Worm (Caenorhabditis elegans) whole organism, young adult: ENCODE measurements around the gene C11D2.7.

Experiments used
- B0019.2 ChIP-seq: fragments of 200-800 bp; sonication (Bioruptor generic); conservative IDR thresholded peaks from 2 replicates; pipeline ENCODE4 v1.3.6; 2022; ENCODE audit warnings: missing genetic modification reagents, missing genetic modification characterization, missing compliant biosample characterization
- C06A6.2 ChIP-seq: fragments of 200-800 bp; sonication (Bioruptor generic); conservative IDR thresholded peaks from 2 replicates; pipeline ENCODE4 v1.3.6; 2022; ENCODE audit warnings: missing genetic modification characterization, missing compliant biosample characterization
- C17E4.6 ChIP-seq: fragments of 200-800 bp; sonication (Bioruptor generic); IDR thresholded peaks from 2 replicates; pipeline ENCODE4 v1.3.6; 2022; ENCODE audit warnings: missing genetic modification reagents, missing genetic modification characterization, missing compliant biosample characterization
- F10E7.11 ChIP-seq: sonication (generic microtip); optimal IDR thresholded peaks from 2 replicates; lab custom pipeline; 2017; ENCODE audit warnings: mild to moderate bottlenecking, missing genetic modification characterization, moderate library complexity, missing compliant biosample characterization
- F39B2.1 ChIP-seq: fragments of 200-800 bp; sonication (Bioruptor generic); IDR thresholded peaks from 2 replicates; pipeline ENCODE4 v1.3.6; 2022; ENCODE audit warnings: missing genetic modification reagents, missing genetic modification characterization, missing compliant biosample characterization
- F52B5.7 ChIP-seq: sonication (generic microtip); optimal IDR thresholded peaks from 2 replicates; lab custom pipeline; 2016; ENCODE audit warnings: mild to moderate bottlenecking, missing genetic modification characterization, missing compliant biosample characterization
- K11D2.4 ChIP-seq: fragments of 200-800 bp; sonication (Bioruptor generic); IDR thresholded peaks from 2 replicates; pipeline ENCODE4 v1.3.6; 2022; ENCODE audit warnings: missing genetic modification reagents, missing genetic modification characterization, missing compliant biosample characterization
- K12H6.12 ChIP-seq: fragments of 200-800 bp; sonication (Bioruptor generic); optimal IDR thresholded peaks from 2 replicates; lab custom pipeline; 2018; ENCODE audit warnings: mild to moderate bottlenecking, missing genetic modification characterization, missing compliant biosample characterization
- T26A5.8 ChIP-seq: sonication (generic microtip); optimal IDR thresholded peaks from 2 replicates; lab custom pipeline; 2016; ENCODE audit warnings: missing genetic modification characterization, missing compliant biosample characterization
- Y53G8AR.9 ChIP-seq: fragments of 200-800 bp; sonication (Bioruptor generic); conservative IDR thresholded peaks from 2 replicates; pipeline ENCODE4 v1.3.6; 2022; ENCODE audit warnings: missing genetic modification reagents, missing genetic modification characterization, missing compliant biosample characterization
- Y79H2A.3 ChIP-seq: fragments of 200-800 bp; sonication (Bioruptor generic); conservative IDR thresholded peaks from 2 replicates; pipeline ENCODE4 v1.3.6; 2022; ENCODE audit warnings: missing genetic modification reagents, missing genetic modification characterization, missing compliant biosample characterization
- Y95B8A.8 ChIP-seq: fragments of 200-800 bp; sonication (Bioruptor generic); IDR thresholded peaks from 2 replicates; pipeline ENCODE4 v1.3.6; 2022; ENCODE audit warnings: missing genetic modification reagents, missing genetic modification characterization, missing compliant biosample characterization
- ama-1 ChIP-seq, 3 experiments: fragments of 150-350 bp in 1 of 3; sonication (generic microtip) in 2 of 3; optimal IDR thresholded peaks; 2 replicates each; lab custom pipeline; 2014 to 2018; ENCODE audit warnings: missing biosample characterization in 2 of 3, missing genetic modification characterization in 2 of 3, missing genetic modification reagents in 2 of 3
- atf-7 ChIP-seq: sonication (generic microtip); optimal IDR thresholded peaks from 2 replicates; lab custom pipeline; 2017; ENCODE audit warnings: mild to moderate bottlenecking, missing genetic modification characterization, missing compliant biosample characterization
- athp-1 ChIP-seq: sonication (generic microtip); optimal IDR thresholded peaks from 2 replicates; lab custom pipeline; 2017; ENCODE audit warnings: mild to moderate bottlenecking, missing genetic modification characterization, missing compliant biosample characterization
- cebp-1 ChIP-seq, 2 experiments: fragments of 200-800 bp in 1 of 2; sonication (Bioruptor generic) in 1 of 2; sonication (generic microtip) in 1 of 2; IDR thresholded peaks in 1 of 2; optimal IDR thresholded peaks in 1 of 2; 2 replicates each; pipeline versions ENCODE4 v1.3.6 to Lab custom; 2017 to 2022; ENCODE audit warnings: missing compliant biosample characterization in 2 of 2, missing genetic modification characterization in 2 of 2, mild to moderate bottlenecking in 1 of 2, missing genetic modification reagents in 1 of 2, moderate library complexity in 1 of 2
- cebp-2 ChIP-seq: fragments of 200-800 bp; sonication (Bioruptor generic); IDR thresholded peaks from 2 replicates; pipeline ENCODE4 v1.3.6; 2022; ENCODE audit warnings: missing genetic modification characterization, missing compliant biosample characterization
- dpff-1 ChIP-seq: sonication (generic microtip); optimal IDR thresholded peaks from 2 replicates; lab custom pipeline; 2017; ENCODE audit warnings: mild to moderate bottlenecking, missing genetic modification characterization, missing compliant biosample characterization
- gei-17 ChIP-seq: fragments of 200-800 bp; sonication (Bioruptor generic); optimal IDR thresholded peaks from 2 replicates; lab custom pipeline; 2018; ENCODE audit warnings: mild to moderate bottlenecking, missing genetic modification characterization, missing compliant biosample characterization
- hlh-12 ChIP-seq: sonication (generic microtip); optimal IDR thresholded peaks from 2 replicates; lab custom pipeline; 2016; ENCODE audit warnings: missing genetic modification characterization, missing compliant biosample characterization
- hlh-26 ChIP-seq: fragments of 200-800 bp; sonication (Bioruptor generic); conservative IDR thresholded peaks from 2 replicates; pipeline ENCODE4 v1.3.6; 2022; ENCODE audit warnings: missing genetic modification reagents, missing genetic modification characterization, missing compliant biosample characterization
- hmg-1.2 ChIP-seq: fragments of 200-800 bp; sonication (Bioruptor generic); IDR thresholded peaks from 2 replicates; pipeline ENCODE4 v1.3.6; 2022; ENCODE audit warnings: missing genetic modification reagents, missing genetic modification characterization, missing compliant biosample characterization
- let-526 ChIP-seq: fragments of 200-800 bp; sonication (Bioruptor generic); IDR thresholded peaks from 2 replicates; pipeline ENCODE4 v1.3.6; 2022; ENCODE audit warnings: missing genetic modification reagents, missing genetic modification characterization, missing compliant biosample characterization
- lin-26 ChIP-seq: fragments of 200-800 bp; sonication (Bioruptor generic); IDR thresholded peaks from 2 replicates; pipeline ENCODE4 v1.3.6; 2022; ENCODE audit warnings: missing genetic modification reagents, missing genetic modification characterization, missing compliant biosample characterization
- lin-54 ChIP-seq: fragments of 200-800 bp; sonication (Bioruptor generic); optimal IDR thresholded peaks from 2 replicates; lab custom pipeline; 2018; ENCODE audit warnings: mild to moderate bottlenecking, missing genetic modification characterization, missing compliant biosample characterization
- madf-6 ChIP-seq: fragments of 200-800 bp; sonication (Bioruptor generic); IDR thresholded peaks from 2 replicates; pipeline ENCODE4 v1.3.6; 2022; ENCODE audit warnings: missing genetic modification reagents, missing genetic modification characterization, missing compliant biosample characterization
- mes-4 ChIP-seq: sonication (generic microtip); optimal IDR thresholded peaks from 2 replicates; lab custom pipeline; 2016; ENCODE audit warnings: missing genotype, missing genetic modification characterization, missing compliant biosample characterization
- nfyb-1 ChIP-seq: fragments of 200-800 bp; sonication (Bioruptor generic); IDR thresholded peaks from 2 replicates; pipeline ENCODE4 v1.3.6; 2022; ENCODE audit warnings: missing genetic modification reagents, missing genetic modification characterization, missing compliant biosample characterization
- pha-4 ChIP-seq: fragments of 150-350 bp; sonication (generic microtip); optimal IDR thresholded peaks from 2 replicates; lab custom pipeline; 2014; ENCODE audit warnings: missing biosample characterization, missing genetic modification reagents, missing genetic modification characterization
- rcor-1 ChIP-seq: fragments of 200-800 bp; sonication (Bioruptor generic); IDR thresholded peaks from 2 replicates; pipeline ENCODE4 v1.3.6; 2022; ENCODE audit warnings: missing genetic modification reagents, missing genetic modification characterization, missing compliant biosample characterization
- rec-8 ChIP-seq, 2 experiments: sonication (generic microtip); optimal IDR thresholded peaks; 2 replicates each; lab custom pipeline; 2016; ENCODE audit warnings: mild to moderate bottlenecking in 2 of 2, missing genetic modification characterization in 2 of 2, missing genetic modification reagents in 2 of 2, missing genotype in 2 of 2, missing biosample characterization in 1 of 2, missing compliant biosample characterization in 1 of 2, moderate library complexity in 1 of 2
- sea-2 ChIP-seq: fragments of 200-800 bp; sonication (Bioruptor generic); IDR thresholded peaks from 2 replicates; pipeline ENCODE4 v1.3.6; 2022; ENCODE audit warnings: missing genetic modification characterization, missing compliant biosample characterization
- snpc-4 ChIP-seq, 5 experiments: fragments of 150-350 bp in 1 of 5; sonication (generic microtip) in 4 of 5; optimal IDR thresholded peaks; 2 replicates each; lab custom pipeline; 2014 to 2018; ENCODE audit warnings: missing genetic modification characterization in 5 of 5, missing biosample characterization in 3 of 5, antibody characterized with exemption in 2 of 5, mild to moderate bottlenecking in 2 of 5, missing compliant biosample characterization in 2 of 5, missing genotype in 2 of 5, moderate library complexity in 2 of 5, missing genetic modification reagents in 1 of 5
- tbx-9 ChIP-seq: sonication (generic microtip); optimal IDR thresholded peaks from 2 replicates; lab custom pipeline; 2016; ENCODE audit warnings: borderline replicate concordance, missing genetic modification characterization, inconsistent platforms, missing compliant biosample characterization
- zfh-2 ChIP-seq: fragments of 200-800 bp; sonication (Bioruptor generic); conservative IDR thresholded peaks from 2 replicates; pipeline ENCODE4 v1.3.6; 2022; ENCODE audit warnings: missing genetic modification reagents, missing genetic modification characterization, missing compliant biosample characterization
- zim-3 ChIP-seq: sonication (generic microtip); optimal IDR thresholded peaks from 2 replicates; lab custom pipeline; 2017; ENCODE audit warnings: mild to moderate bottlenecking, missing genetic modification characterization, moderate library complexity, missing compliant biosample characterization
- ztf-22 ChIP-seq: fragments of 200-800 bp; sonication (Bioruptor generic); optimal IDR thresholded peaks from 2 replicates; lab custom pipeline; 2018; ENCODE audit warnings: mild to moderate bottlenecking, missing genetic modification characterization, moderate library complexity, missing compliant biosample characterization
- ztf-26 ChIP-seq: sonication (generic microtip); optimal IDR thresholded peaks from 2 replicates; lab custom pipeline; 2017; ENCODE audit warnings: missing genetic modification characterization, missing compliant biosample characterization

Gene C11D2.7

DNA sequence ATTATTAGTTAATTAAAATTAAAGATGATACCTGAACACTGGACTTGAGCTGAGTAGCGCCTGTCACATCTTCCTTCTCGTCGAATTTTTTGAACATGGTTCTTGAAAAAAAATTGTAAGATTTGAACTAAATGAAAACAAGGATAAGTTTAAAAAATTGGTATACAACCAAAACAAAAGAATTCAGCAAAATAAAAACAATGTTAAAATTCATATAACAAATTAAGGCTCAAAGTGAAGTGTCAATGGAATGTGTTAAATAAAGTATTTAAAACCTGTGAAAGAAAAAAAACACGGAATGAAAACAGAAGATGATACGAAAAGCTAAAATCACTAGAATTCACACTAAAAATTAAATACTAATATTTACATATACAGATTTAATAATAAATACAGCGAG lies at the start of gene C11D2.7:
TSS of gene C11D2.7 (minus strand) at position 101 of the 400 bp plus-strand sequence.
- TF ChIP-seq atf-7 (tag; lab: Kevin White, UChicago) (no peak), snpc-4 (GFP tag; optimal IDR thresholded peaks at IDR 0.05; lab: Kevin White, UChicago) (peak; percentile 16), snpc-4 (tag; optimal IDR thresholded peaks at IDR 0.05; lab: Kevin White, UChicago) (peak in 1 of 4 experiments; percentile 57)

DNA sequence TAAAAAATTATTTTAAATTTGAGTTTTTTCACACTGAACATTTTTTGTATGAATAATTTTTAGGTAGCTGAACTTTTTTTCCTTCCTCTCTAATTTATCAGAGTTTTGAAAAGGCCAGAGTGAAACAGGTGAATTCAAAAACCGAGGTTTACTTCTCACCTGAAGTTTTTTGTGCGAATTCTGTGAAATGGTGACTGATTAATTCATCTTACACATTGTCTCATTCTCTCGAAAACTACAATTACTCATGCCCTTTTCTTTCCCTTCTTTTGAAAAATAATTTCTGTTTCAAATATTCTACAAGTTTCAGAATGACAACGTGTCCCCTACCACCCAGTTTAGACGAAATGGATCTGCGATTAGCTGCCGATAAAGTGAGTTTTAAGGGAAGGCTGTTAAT lies 46.6 kb upstream of the C11D2.7 start, which contains the start of gene tkr-2:
TSS of gene tkr-2 (plus strand) at position 301 of the 400 bp plus-strand sequence.
- TF ChIP-seq snpc-4 (GFP tag; optimal IDR thresholded peaks at IDR 0.05; lab: Kevin White, UChicago) (no peak), snpc-4 (tag; optimal IDR thresholded peaks at IDR 0.05; lab: Kevin White, UChicago) (no peak), pha-4 (no peak), athp-1 (tag; lab: Kevin White, UChicago) (no peak), tbx-9 (tag; lab: Kevin White, UChicago) (no peak), rec-8 (tag; optimal IDR thresholded peaks at IDR 0.05; lab: Kevin White, UChicago) (no peak), let-526 (GFP tag; lab: Robert Waterston, UW) (no peak), nfyb-1 (GFP tag; lab: Robert Waterston, UW) (no peak), dpff-1 (tag; lab: Kevin White, UChicago) (no peak), C17E4.6 (GFP tag; lab: Robert Waterston, UW) (no peak), F39B2.1 (GFP tag; lab: Robert Waterston, UW) (no peak), zfh-2 (GFP tag; lab: Robert Waterston, UW) (no peak)

DNA sequence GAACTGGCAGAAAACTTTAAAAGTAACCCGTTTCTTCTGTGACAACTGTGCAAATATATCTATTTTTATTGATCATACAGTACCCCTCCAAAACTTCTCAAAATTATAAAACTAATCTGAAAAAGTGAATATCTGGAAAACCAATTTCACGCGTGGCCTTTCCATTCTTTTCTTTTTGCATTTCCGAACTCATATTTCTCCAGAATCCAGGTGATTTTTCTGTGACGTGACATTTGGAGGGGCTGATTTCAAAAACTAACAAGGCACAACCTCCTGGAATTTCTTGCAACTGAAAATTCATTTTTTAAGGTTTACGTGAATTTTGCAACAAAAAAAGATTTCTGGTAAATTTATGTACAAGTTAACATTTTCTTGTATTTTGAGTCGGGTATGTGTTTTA lies 45.1 kb upstream of the C11D2.7 start:
- TF ChIP-seq Y53G8AR.9 (GFP tag; lab: Robert Waterston, UW) (no peak), lin-26 (GFP tag; lab: Robert Waterston, UW) (no peak), F52B5.7 (tag; lab: Kevin White, UChicago) (no peak), T26A5.8 (tag; lab: Kevin White, UChicago) (no peak), Y95B8A.8 (no peak), lin-54 (GFP tag; lab: Kevin White, UChicago) (no peak), zim-3 (tag; lab: Kevin White, UChicago) (no peak), hlh-12 (tag; lab: Kevin White, UChicago) (no peak), ama-1 (optimal IDR thresholded peaks at IDR 0.05; lab: Kevin White, UChicago) (no peak), ama-1 (GFP tag; optimal IDR thresholded peaks at IDR 0.05; lab: Kevin White, UChicago) (no peak), madf-6 (no peak), tbx-9 (tag; lab: Kevin White, UChicago) (no peak)
- TF ChIP-seq, all 124 proteins: peak for 0

DNA sequence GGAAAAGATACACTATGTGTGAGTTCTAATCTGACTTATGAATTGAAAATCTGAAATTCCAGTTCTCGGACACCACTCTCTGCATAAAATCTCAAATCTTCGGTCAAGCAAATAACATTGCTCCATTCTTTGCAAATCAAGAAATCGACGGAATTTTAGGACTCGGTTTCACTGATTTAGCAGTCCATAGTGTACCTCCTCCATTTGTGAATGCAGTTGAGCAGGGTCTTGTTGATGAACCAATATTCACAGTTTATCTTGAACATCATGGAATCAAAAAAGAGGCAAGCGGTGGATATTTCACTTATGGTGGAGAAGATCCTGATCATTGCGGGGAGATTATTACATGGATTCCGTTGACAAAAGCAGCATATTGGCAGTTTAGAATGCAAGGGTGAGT lies 32.0 kb upstream of the C11D2.7 start:
- TF ChIP-seq Y79H2A.3 (GFP tag; lab: Robert Waterston, UW), result no peak
- TF ChIP-seq cebp-1 (GFP tag; IDR thresholded peaks at IDR 0.05; lab: Robert Waterston, UW), result no peak
- no peak for TF ChIP-seq cebp-1 (tag; optimal IDR thresholded peaks at IDR 0.05; lab: Kevin White, UChicago)
- TF ChIP-seq K12H6.12 (tag; lab: Kevin White, UChicago), result no peak
- no peak for TF ChIP-seq F10E7.11 (tag; lab: Kevin White, UChicago)
- no peak for TF ChIP-seq C17E4.6 (GFP tag; lab: Robert Waterston, UW)
- no peak for TF ChIP-seq rcor-1
- TF ChIP-seq hlh-26 (GFP tag; lab: Robert Waterston, UW), result no peak
- no peak for TF ChIP-seq K11D2.4
- no peak for TF ChIP-seq gei-17
- TF ChIP-seq sea-2 (GFP tag; lab: Robert Waterston, UW), result no peak
- TF ChIP-seq mes-4, result no peak
- no peak for TF ChIP-seq B0019.2
- no peak for TF ChIP-seq ztf-26 (tag; lab: Kevin White, UChicago)
- no peak for TF ChIP-seq nfyb-1 (GFP tag; lab: Robert Waterston, UW)
- no peak for TF ChIP-seq cebp-2 (GFP tag; lab: Robert Waterston, UW)
- TF ChIP-seq lin-54 (GFP tag; lab: Kevin White, UChicago), result no peak
- TF ChIP-seq hmg-1.2, result no peak
- TF ChIP-seq C06A6.2 (GFP tag; lab: Robert Waterston, UW), result no peak
- no peak for TF ChIP-seq ztf-22
